Worm (Caenorhabditis elegans): ENCODE data around the gene vps-33.1.

- no peak for TF ChIP-seq snpc-4 (tag; optimal IDR thresholded peaks at IDR 0.05)
- TF ChIP-seq nhr-129 (tag; optimal IDR thresholded peaks at IDR 0.05): no peak
- TF ChIP-seq lin-39 (tag; optimal IDR thresholded peaks at IDR 0.05): no peak
- TF ChIP-seq ztf-1 (GFP tag; conservative IDR thresholded peaks at IDR 0.05): no peak
- TF ChIP-seq unc-39 (tag; optimal IDR thresholded peaks at IDR 0.05): no peak
- TF ChIP-seq zag-1 (tag; optimal IDR thresholded peaks at IDR 0.05): no peak
These were observed 41.9 kb downstream of the vps-33.1 start for ce11 chrIII:8742584-8742983.

All from whole organism, L2 larva.